Fruit fly (Drosophila melanogaster): ENCODE results near the gene rdx.
A peak's percentile ranks its signal among the peaks of the same experiment; 100 is the strongest.

The rdx gene

dm6 chr3R:13983272-13984032 is 48.4 kb downstream of the rdx start (continued):
- TF ChIP-seq nerfin-1 (tag; optimal IDR thresholded peaks at IDR 0.05) = peak; percentile 85
- peak; percentile 78; the same call in 1 of the 2 replicates for TF ChIP-seq sens-2 (GFP tag; IDR thresholded peaks at IDR 0.05)
- peak; percentile 85 for TF ChIP-seq trem (tag; optimal IDR thresholded peaks at IDR 0.05)
- TF ChIP-seq ems (GFP tag; optimal IDR thresholded peaks at IDR 0.05) = peak; percentile 92
- TF ChIP-seq dati (GFP tag; IDR thresholded peaks at IDR 0.05) = no peak
- peak; percentile 80 for TF ChIP-seq CG2889 (GFP tag; IDR thresholded peaks at IDR 0.05)
- TF ChIP-seq CG4854 (GFP tag; optimal IDR thresholded peaks at IDR 0.05) = peak; percentile 82
- TF ChIP-seq Rx (GFP tag; IDR thresholded peaks at IDR 0.05) = peak; percentile 79
- TF ChIP-seq tna (GFP tag; IDR thresholded peaks at IDR 0.05; ENCODE audit: partially characterized antibody) = no peak
- TF ChIP-seq CoRest (tag; optimal IDR thresholded peaks at IDR 0.05) = peak; percentile 93
- TF ChIP-seq Pdp1 (GFP tag; optimal IDR thresholded peaks at IDR 0.05) = peak; percentile 89 to 94
- TF ChIP-seq CkIIα-i1 (GFP tag; IDR thresholded peaks at IDR 0.05) = no peak
- peak; percentile 79; the same call in 2 of the 3 replicates for TF ChIP-seq CG11093 (GFP tag; IDR thresholded peaks at IDR 0.05)
- peak; percentile 81 for TF ChIP-seq NK7.1 (GFP tag; optimal IDR thresholded peaks at IDR 0.05)
- peak; percentile 5 for TF ChIP-seq Kr (GFP tag; optimal IDR thresholded peaks at IDR 0.05)
- peak; percentile 91 for TF ChIP-seq Ada2b (GFP tag; IDR thresholded peaks at IDR 0.05)
- peak; percentile 69 for TF ChIP-seq CG7372 (GFP tag; IDR thresholded peaks at IDR 0.05)
- TF ChIP-seq CG13287 (GFP tag; IDR thresholded peaks at IDR 0.05; ENCODE audit: partially characterized antibody) = peak; percentile 15; the same call in 1 of the 2 replicates
- peak; percentile 95 for TF ChIP-seq Fer1 (GFP tag; optimal IDR thresholded peaks at IDR 0.05)
- peak; percentile 45; the same call in 1 of the 3 replicates for TF ChIP-seq HLH4C (GFP tag; IDR thresholded peaks at IDR 0.05; ENCODE audit: partially characterized antibody)
- peak; percentile 93 for TF ChIP-seq CG17361 (GFP tag; IDR thresholded peaks at IDR 0.05)
- peak; percentile 98 for TF ChIP-seq sug (tag; optimal IDR thresholded peaks at IDR 0.05)
- peak; percentile 90 for TF ChIP-seq ATbp (GFP tag; optimal IDR thresholded peaks at IDR 0.05)
- peak; percentile 79 for TF ChIP-seq ac (GFP tag; optimal IDR thresholded peaks at IDR 0.05)
- TF ChIP-seq row (GFP tag; IDR thresholded peaks at IDR 0.05) = peak; percentile 99
- peak; percentile 86 for TF ChIP-seq oc (tag; optimal IDR thresholded peaks at IDR 0.05)
- TF ChIP-seq ato (GFP tag; IDR thresholded peaks at IDR 0.05; ENCODE audit: partially characterized antibody) = peak; percentile 27; the same call in 1 of the 2 replicates
- peak; percentile 88 for TF ChIP-seq CG4820 (GFP tag; optimal IDR thresholded peaks at IDR 0.05)
- TF ChIP-seq dysf (GFP tag; IDR thresholded peaks at IDR 0.05) = peak; percentile 91
- TF ChIP-seq CG10543 (GFP tag; optimal IDR thresholded peaks at IDR 0.05) = peak; percentile 93
- TF ChIP-seq H2.0 (GFP tag; IDR thresholded peaks at IDR 0.05) = peak; percentile 82
- peak; percentile 91 for TF ChIP-seq CG4404 (GFP tag; IDR thresholded peaks at IDR 0.05)
- TF ChIP-seq dimm (GFP tag; IDR thresholded peaks at IDR 0.05) = 0 out of 2 replicates have a peak, but pooled peaks have one; percentile 13
- peak; percentile 87 for TF ChIP-seq CG11723 (GFP tag; optimal IDR thresholded peaks at IDR 0.05)
- peak; percentile 93 for TF ChIP-seq az2 (GFP tag; optimal IDR thresholded peaks at IDR 0.05)
- no peak for TF ChIP-seq Dref (GFP tag; IDR thresholded peaks at IDR 0.05)
- TF ChIP-seq CG9609 (GFP tag; optimal IDR thresholded peaks at IDR 0.05) = peak; percentile 93
- TF ChIP-seq Doc3 (GFP tag; IDR thresholded peaks at IDR 0.05; ENCODE audit: partially characterized antibody) = no peak
- no peak for TF ChIP-seq Hey (tag; optimal IDR thresholded peaks at IDR 0.05)
- 0 out of 2 replicates have a peak, but pooled peaks have one; percentile 52 for TF ChIP-seq sim (GFP tag; IDR thresholded peaks at IDR 0.05)
- no peak for TF ChIP-seq h (optimal IDR thresholded peaks at IDR 0.05)
- peak; percentile 77 for TF ChIP-seq luna (GFP tag; optimal IDR thresholded peaks at IDR 0.05)
- peak; percentile 50 for TF ChIP-seq Lhr (GFP tag; optimal IDR thresholded peaks at IDR 0.05)
- TF ChIP-seq CG33213 (GFP tag; optimal IDR thresholded peaks at IDR 0.05) = peak; percentile 85
- TF ChIP-seq kni (GFP tag; optimal IDR thresholded peaks at IDR 0.05) = peak; percentile 95
- TF ChIP-seq Awh (GFP tag; IDR thresholded peaks at IDR 0.05) = peak; percentile 75
- TF ChIP-seq CG13296 (GFP tag; optimal IDR thresholded peaks at IDR 0.05) = peak; percentile 87
- TF ChIP-seq CG5180 (GFP tag; optimal IDR thresholded peaks at IDR 0.05) = peak; percentile 73
- peak; percentile 93 for TF ChIP-seq ewg (GFP tag; optimal IDR thresholded peaks at IDR 0.05)

Measured in whole organism, embryonic.